Worm (Caenorhabditis elegans) whole organism, late embryonic: ENCODE data around the gene rabs-5.

Source experiments
- ama-1 ChIP-seq: fragments of 150-350 bp; optimal IDR thresholded peaks from 2 replicates; lab custom pipeline; 2014
- ceh-2 ChIP-seq: sonication (generic microtip); optimal IDR thresholded peaks from 2 replicates; lab custom pipeline; 2016; ENCODE audit warnings: missing genotype, missing genetic modification characterization, missing compliant biosample characterization
- ceh-22 ChIP-seq: sonication (generic microtip); optimal IDR thresholded peaks from 2 replicates; lab custom pipeline; 2017; ENCODE audit warnings: missing biosample characterization, missing genetic modification characterization
- ceh-30 ChIP-seq: fragments of 150-350 bp; optimal IDR thresholded peaks from 2 replicates; lab custom pipeline; 2014; ENCODE audit warnings: missing biosample characterization, missing genetic modification characterization
- nhr-11 ChIP-seq: fragments of 150-350 bp; optimal IDR thresholded peaks from 2 replicates; lab custom pipeline; 2014; ENCODE audit warnings: missing biosample characterization, missing genetic modification characterization
- sox-2 ChIP-seq: fragments of 200-800 bp; sonication (Bioruptor generic); IDR thresholded peaks from 2 replicates; pipeline ENCODE4 v1.3.6; 2022; ENCODE audit warnings: missing genetic modification reagents, missing genetic modification characterization, missing compliant biosample characterization
- ztf-16 ChIP-seq: sonication (generic microtip); optimal IDR thresholded peaks from 2 replicates; lab custom pipeline; 2017; ENCODE audit warnings: missing genetic modification characterization, missing compliant biosample characterization

DNA sequence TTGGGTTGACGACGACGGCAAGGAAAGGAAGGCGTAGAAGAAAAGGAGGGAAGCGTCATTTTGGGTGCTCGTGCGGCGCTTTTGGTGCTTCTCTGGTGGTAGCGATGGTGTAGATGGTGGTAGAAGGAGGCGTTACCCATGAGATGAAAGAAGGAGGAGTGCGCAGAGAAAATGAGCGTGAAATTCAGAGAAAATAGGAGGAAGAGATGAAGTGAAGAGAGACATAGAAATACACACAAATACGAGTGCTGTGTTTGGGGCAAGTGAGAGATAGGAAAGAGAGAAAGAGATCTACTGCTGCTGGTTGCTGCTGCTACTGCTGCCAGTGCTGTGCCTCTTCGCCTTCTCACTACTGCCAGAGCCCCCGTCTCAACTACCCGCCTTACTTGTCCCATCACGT, 40.8 kb downstream of the rabs-5 start:
- TF ChIP-seq ztf-16 (tag; lab: Kevin White, UChicago) (no peak), ceh-22 (tag; lab: Kevin White, UChicago) (no peak), ceh-2 (tag; lab: Kevin White, UChicago) (no peak), sox-2 (GFP tag; lab: Robert Waterston, UW) (no peak), nhr-11 (no peak), ceh-30 (no peak), ama-1 (lab: Kevin White, UChicago) (no peak)
